Fruit fly (Drosophila melanogaster) whole organism, embryonic: ENCODE data around the gene CG11000.

Experiments
- Adf1 ChIP-seq: fragments of 200-800 bp; sonication (Bioruptor generic); IDR thresholded peaks from 2 replicates; pipeline ENCODE4 v1.3.6; 2022; ENCODE audit warnings: missing biosample characterization, missing genetic modification characterization
- Antp ChIP-seq: fragments of 200-800 bp; sonication (Bioruptor generic); optimal IDR thresholded peaks from 3 replicates; lab custom pipeline; 2016; ENCODE audit warnings: missing biosample characterization, missing genetic modification characterization
- Awh ChIP-seq: fragments of 200-800 bp; sonication (Bioruptor generic); IDR thresholded peaks from 2 replicates; pipeline ENCODE4, ENCODE4 v1.3.6; 2022; ENCODE audit warnings: missing biosample characterization, missing genetic modification characterization
- CG10979 ChIP-seq: fragments of 200-800 bp; sonication (Bioruptor generic); optimal IDR thresholded peaks from 2 replicates; lab custom pipeline; 2018; ENCODE audit warnings: missing biosample characterization, mild to moderate bottlenecking, missing genetic modification characterization, moderate library complexity
- CG12659 ChIP-seq: fragments of 200-800 bp; sonication (Bioruptor generic); optimal IDR thresholded peaks from 3 replicates; lab custom pipeline; 2017; ENCODE audit warnings: mild to moderate bottlenecking, missing biosample characterization, missing genetic modification reagents, missing genetic modification characterization
- CG12769 ChIP-seq: fragments of 200-800 bp; sonication (Bioruptor generic); optimal IDR thresholded peaks from 2 replicates; lab custom pipeline; 2019; ENCODE audit warnings: missing biosample characterization, mild to moderate bottlenecking, missing genetic modification characterization, moderate library complexity
- CG14860 ChIP-seq: fragments of 200-800 bp; sonication (Bioruptor generic); IDR thresholded peaks from 3 replicates; pipeline ENCODE4 v1.3.6; 2022; ENCODE audit warnings: missing biosample characterization, missing genetic modification characterization; ENCODE audit not compliant: partially characterized antibody
- CG14965 ChIP-seq: fragments of 200-800 bp; sonication (Bioruptor generic); optimal IDR thresholded peaks from 2 replicates; lab custom pipeline; 2016; ENCODE audit warnings: missing biosample characterization, missing genetic modification characterization, borderline replicate concordance
- CG16863 ChIP-seq: fragments of 200-800 bp; sonication (Bioruptor generic); optimal IDR thresholded peaks from 3 replicates; lab custom pipeline; 2016; ENCODE audit warnings: missing biosample characterization, missing genetic modification characterization
- CG17186 ChIP-seq: fragments of 200-800 bp; sonication (Bioruptor generic); optimal IDR thresholded peaks from 3 replicates; lab custom pipeline; 2017; ENCODE audit warnings: missing biosample characterization, missing genetic modification reagents, missing genetic modification characterization
- CG17802 ChIP-seq: fragments of 200-800 bp; sonication (Bioruptor generic); optimal IDR thresholded peaks from 2 replicates; lab custom pipeline; 2018; ENCODE audit warnings: missing biosample characterization, mild to moderate bottlenecking, missing genetic modification characterization, moderate library complexity
- CG2120 ChIP-seq: fragments of 200-800 bp; sonication (Bioruptor generic); optimal IDR thresholded peaks from 3 replicates; lab custom pipeline; 2016; ENCODE audit warnings: missing biosample characterization, missing genetic modification characterization
- CG2202 ChIP-seq: fragments of 200-800 bp; sonication (Bioruptor generic); optimal IDR thresholded peaks from 2 replicates; lab custom pipeline; 2018; ENCODE audit warnings: missing biosample characterization, mild to moderate bottlenecking, missing genetic modification characterization
- CG4360 ChIP-seq: fragments of 200-800 bp; sonication (Bioruptor generic); IDR thresholded peaks from 2 replicates; pipeline ENCODE4 v1.3.6; 2022; ENCODE audit warnings: missing biosample characterization, missing genetic modification characterization
- CG4707 ChIP-seq: fragments of 200-800 bp; sonication (Bioruptor generic); optimal IDR thresholded peaks from 2 replicates; lab custom pipeline; 2018; ENCODE audit warnings: missing biosample characterization, mild to moderate bottlenecking, missing genetic modification characterization, moderate library complexity
- CG5953 ChIP-seq: fragments of 200-800 bp; sonication (Bioruptor generic); IDR thresholded peaks from 2 replicates; pipeline ENCODE4 v1.3.6; 2022; ENCODE audit warnings: missing biosample characterization, missing genetic modification characterization
- CG6654 ChIP-seq: fragments of 200-800 bp; sonication (Bioruptor generic); optimal IDR thresholded peaks from 2 replicates; lab custom pipeline; 2017; ENCODE audit warnings: missing biosample characterization, mild to moderate bottlenecking, missing genetic modification characterization
- CG7372 ChIP-seq: fragments of 200-800 bp; sonication (Bioruptor generic); IDR thresholded peaks from 2 replicates; pipeline ENCODE4 v1.3.6; 2022; ENCODE audit warnings: missing biosample characterization, missing genetic modification characterization
- CG7745 ChIP-seq: fragments of 200-800 bp; sonication (Bioruptor generic); optimal IDR thresholded peaks from 2 replicates; lab custom pipeline; 2018; ENCODE audit warnings: missing biosample characterization, mild to moderate bottlenecking, missing genetic modification characterization, moderate library complexity
- CG7786 ChIP-seq: fragments of 200-800 bp; sonication (Bioruptor generic); optimal IDR thresholded peaks from 2 replicates; lab custom pipeline; 2016; ENCODE audit warnings: missing biosample characterization, missing genetic modification characterization
- CG8478 ChIP-seq: fragments of >200 bp; optimal IDR thresholded peaks from 2 replicates; lab custom pipeline; 2018
- CG9876 ChIP-seq: fragments of 200-800 bp; sonication (Bioruptor generic); optimal IDR thresholded peaks from 2 replicates; lab custom pipeline; 2016; ENCODE audit warnings: missing biosample characterization, missing genetic modification characterization
- D ChIP-seq, 2 experiments: fragments of 200-800 bp in 1 of 2; fragments of >200 bp in 1 of 2; sonication (Bioruptor generic) in 1 of 2; optimal IDR thresholded peaks; 2 replicates in 1 of 2; 3 replicates in 1 of 2; lab custom pipeline; 2017; ENCODE audit warnings: mild to moderate bottlenecking in 1 of 2, missing biosample characterization in 1 of 2, missing genetic modification characterization in 1 of 2, missing genetic modification reagents in 1 of 2
- Dad ChIP-seq: fragments of 200-800 bp; sonication (Bioruptor generic); optimal IDR thresholded peaks from 3 replicates; lab custom pipeline; 2016; ENCODE audit warnings: missing biosample characterization, missing genetic modification characterization
- Dek ChIP-seq: fragments of 200-800 bp; sonication (Bioruptor generic); optimal IDR thresholded peaks from 3 replicates; lab custom pipeline; 2019; ENCODE audit warnings: missing biosample characterization, mild to moderate bottlenecking, missing genetic modification characterization, moderate library complexity
- Fer3 ChIP-seq: fragments of 200-800 bp; sonication (Bioruptor generic); optimal IDR thresholded peaks from 2 replicates; lab custom pipeline; 2018; ENCODE audit warnings: missing biosample characterization, mild to moderate bottlenecking, missing genetic modification characterization, moderate library complexity
- Lhr ChIP-seq: fragments of 200-800 bp; sonication (Bioruptor generic); optimal IDR thresholded peaks from 3 replicates; lab custom pipeline; 2017; ENCODE audit warnings: mild to moderate bottlenecking, missing biosample characterization, missing genetic modification reagents, missing genetic modification characterization
- MESR4 ChIP-seq: fragments of 200-800 bp; sonication (Bioruptor generic); optimal IDR thresholded peaks from 2 replicates; lab custom pipeline; 2018; ENCODE audit warnings: missing biosample characterization, mild to moderate bottlenecking, missing genetic modification characterization, moderate library complexity
- MTF-1 ChIP-seq: fragments of 200-800 bp; sonication (Bioruptor generic); optimal IDR thresholded peaks from 2 replicates; lab custom pipeline; 2018; ENCODE audit warnings: missing biosample characterization, mild to moderate bottlenecking, missing genetic modification characterization, borderline replicate concordance
- Mad ChIP-seq: fragments of 200-800 bp; sonication (Bioruptor generic); optimal IDR thresholded peaks from 2 replicates; lab custom pipeline; 2016; ENCODE audit warnings: missing biosample characterization, missing genetic modification characterization
- NK7.1 ChIP-seq: fragments of 200-800 bp; sonication (Bioruptor generic); optimal IDR thresholded peaks from 3 replicates; lab custom pipeline; 2016; ENCODE audit warnings: missing biosample characterization, missing genetic modification characterization
- Opbp ChIP-seq: fragments of 200-800 bp; sonication (Bioruptor generic); IDR thresholded peaks from 3 replicates; pipeline ENCODE4 v1.3.6; 2022; ENCODE audit warnings: missing biosample characterization, missing genetic modification characterization; ENCODE audit not compliant: partially characterized antibody
- Sin3A ChIP-seq: fragments of >200 bp; optimal IDR thresholded peaks from 2 replicates; lab custom pipeline; 2018
- TFAM ChIP-seq: fragments of 200-800 bp; sonication (Bioruptor generic); optimal IDR thresholded peaks from 2 replicates; lab custom pipeline; 2017; ENCODE audit warnings: missing biosample characterization, missing genetic modification characterization, inconsistent platforms
- Trl ChIP-seq, 3 experiments: fragments of >200 bp in 2 of 3; fragments of 200-800 bp in 1 of 3; sonication (Bioruptor generic) in 1 of 3; optimal IDR thresholded peaks; 2 replicates in 1 of 3; 3 replicates in 2 of 3; lab custom pipeline; 2016 to 2017; ENCODE audit warnings: missing biosample characterization in 1 of 3, missing genetic modification characterization in 1 of 3
- ase ChIP-seq: fragments of 200-800 bp; sonication (Bioruptor generic); IDR thresholded peaks from 3 replicates; pipeline ENCODE4 v1.3.6; 2022; ENCODE audit warnings: missing biosample characterization, missing genetic modification characterization
- bigmax ChIP-seq: fragments of 200-800 bp; sonication (Bioruptor generic); optimal IDR thresholded peaks from 2 replicates; lab custom pipeline; 2018; ENCODE audit warnings: missing biosample characterization, mild to moderate bottlenecking, missing genetic modification characterization
- cad ChIP-seq: fragments of >200 bp; optimal IDR thresholded peaks from 2 replicates; lab custom pipeline; 2017; ENCODE audit warnings: missing biosample characterization, missing genetic modification characterization
- crc ChIP-seq: fragments of 200-800 bp; sonication (Bioruptor generic); optimal IDR thresholded peaks from 2 replicates; lab custom pipeline; 2016; ENCODE audit warnings: missing biosample characterization, missing genetic modification characterization
- eve ChIP-seq, 2 experiments: fragments of >200 bp; optimal IDR thresholded peaks; 2 replicates each; lab custom pipeline; 2017; ENCODE audit warnings: missing biosample characterization in 2 of 2, missing genetic modification characterization in 2 of 2
- hkb ChIP-seq, 2 experiments: fragments of 200-800 bp in 1 of 2; fragments of >200 bp in 1 of 2; sonication (Bioruptor generic) in 1 of 2; IDR thresholded peaks in 1 of 2; optimal IDR thresholded peaks in 1 of 2; 2 replicates each; pipeline versions ENCODE4 v1.3.6 to Lab custom; 2017 to 2022; ENCODE audit warnings: missing biosample characterization in 1 of 2, missing genetic modification characterization in 1 of 2
- odd ChIP-seq: fragments of 200-800 bp; sonication (Bioruptor generic); optimal IDR thresholded peaks from 2 replicates; lab custom pipeline; 2017; ENCODE audit warnings: missing biosample characterization, mild to moderate bottlenecking, missing genetic modification characterization
- org-1 ChIP-seq: fragments of 200-800 bp; sonication (Bioruptor generic); optimal IDR thresholded peaks from 2 replicates; lab custom pipeline; 2017; ENCODE audit warnings: missing biosample characterization, missing genetic modification characterization
- sens ChIP-seq: fragments of 200-800 bp; sonication (Bioruptor generic); peaks from one replicate; lab custom pipeline; 2016; ENCODE audit warnings: missing biosample characterization, missing genetic modification characterization
- sim ChIP-seq: fragments of 200-800 bp; sonication (Bioruptor generic); IDR thresholded peaks from 2 replicates; pipeline ENCODE4 v1.3.6; 2022; ENCODE audit warnings: missing biosample characterization, missing genetic modification characterization
- sna ChIP-seq: fragments of 200-800 bp; sonication (Bioruptor generic); IDR thresholded peaks from 2 replicates; pipeline ENCODE4 v1.3.6; 2022; ENCODE audit warnings: missing biosample characterization, missing genetic modification characterization; ENCODE audit not compliant: partially characterized antibody
- tio ChIP-seq: fragments of 200-800 bp; sonication (Bioruptor generic); optimal IDR thresholded peaks from 2 replicates; lab custom pipeline; 2017; ENCODE audit warnings: missing biosample characterization, missing genetic modification characterization, inconsistent platforms
- usp ChIP-seq: fragments of >200 bp; optimal IDR thresholded peaks from 2 replicates; lab custom pipeline; 2017; ENCODE audit warnings: missing biosample characterization, missing genetic modification characterization
- vvl ChIP-seq: fragments of 200-800 bp; sonication (Bioruptor generic); IDR thresholded peaks from 2 replicates; pipeline ENCODE4 v1.3.6; 2022; ENCODE audit warnings: missing biosample characterization, missing genetic modification characterization
- wor ChIP-seq: fragments of 200-800 bp; sonication (Bioruptor generic); IDR thresholded peaks from 2 replicates; pipeline ENCODE4 v1.3.6; 2022; ENCODE audit warnings: missing biosample characterization, missing genetic modification characterization
- zfh2 ChIP-seq: fragments of 200-800 bp; sonication (Bioruptor generic); optimal IDR thresholded peaks from 2 replicates; lab custom pipeline; 2016; ENCODE audit warnings: missing biosample characterization, missing genetic modification characterization

Gene CG11000

dm6 chr3R:5758624-5759209 lies 43.4 kb upstream of the CG11000 start, which contains the start of gene Sec8 (continued):
- TF ChIP-seq CG17186 (GFP tag; lab: Kevin White, UChicago) (peak; percentile 33), CG5953 (GFP tag; lab: Robert Waterston, UW) (no peak), bigmax (GFP tag; lab: Kevin White, UChicago) (no peak), CG14965 (no peak), Lhr (GFP tag; lab: Kevin White, UChicago) (peak; percentile 77), cad (GFP tag; lab: Kevin White, UChicago) (no peak), ase (GFP tag; lab: Robert Waterston, UW) (no peak), odd (GFP tag; lab: Kevin White, UChicago) (no peak), CG2120 (GFP tag; lab: Kevin White, UChicago) (peak; percentile 68), tio (GFP tag; lab: Kevin White, UChicago) (no peak), org-1 (no peak), vvl (GFP tag; lab: Robert Waterston, UW) (peak; percentile 51), Dek (peak; percentile 19), wor (no peak), CG8478 (lab: Kevin White, UChicago) (no peak), sim (GFP tag; lab: Robert Waterston, UW) (no peak), Opbp (GFP tag; lab: Robert Waterston, UW) (peak; percentile 90), CG9876 (peak; percentile 7), zfh2 (GFP tag; lab: Kevin White, UChicago) (peak; percentile 68), CG7372 (GFP tag; lab: Robert Waterston, UW) (no peak), MTF-1 (GFP tag; lab: Kevin White, UChicago) (no peak), CG10979 (tag; lab: Kevin White, UChicago) (peak; percentile 19), eve (GFP tag; optimal IDR thresholded peaks at IDR 0.05; lab: Kevin White, UChicago) (no peak), sens (GFP tag; lab: Kevin White, UChicago) (peak; percentile 75), CG12769 (tag; lab: Kevin White, UChicago) (no peak), Awh (GFP tag; lab: Robert Waterston, UW) (0 out of 2 replicates have a peak, but pooled peaks have one; percentile 24), usp (GFP tag; lab: Kevin White, UChicago) (no peak), hkb (optimal IDR thresholded peaks at IDR 0.05; lab: Kevin White, UChicago) (no peak), hkb (GFP tag; IDR thresholded peaks at IDR 0.05; lab: Robert Waterston, UW) (no peak), MESR4 (peak; percentile 92), CG4707 (no peak), CG17802 (tag; lab: Kevin White, UChicago) (no peak), TFAM (GFP tag; lab: Kevin White, UChicago) (no peak), Dad (GFP tag; lab: Kevin White, UChicago) (peak; percentile 57), D (optimal IDR thresholded peaks at IDR 0.05; lab: Kevin White, UChicago) (no peak), D (GFP tag; optimal IDR thresholded peaks at IDR 0.05; lab: Kevin White, UChicago) (no peak), CG14860 (GFP tag; lab: Robert Waterston, UW) (peak; percentile 65), Trl (optimal IDR thresholded peaks at IDR 0.05; lab: Kevin White, UChicago) (no peak), Trl (GFP tag; optimal IDR thresholded peaks at IDR 0.05; lab: Kevin White, UChicago) (peak; percentile 23), Sin3A (lab: Kevin White, UChicago) (peak; percentile 56), Fer3 (tag; lab: Kevin White, UChicago) (peak; percentile 22), CG4360 (0 out of 2 replicates have a peak, but pooled peaks have one; percentile 5)

- TF ChIP-seq CG7786 (GFP tag; lab: Kevin White, UChicago) (no peak), sna (GFP tag; lab: Robert Waterston, UW) (no peak), CG12659 (GFP tag; lab: Kevin White, UChicago) (no peak), CG16863 (no peak), CG2202 (tag; lab: Kevin White, UChicago) (peak; percentile 37), Mad (GFP tag; lab: Kevin White, UChicago) (no peak), crc (GFP tag; lab: Kevin White, UChicago) (no peak), CG6654 (no peak), Antp (GFP tag; lab: Kevin White, UChicago) (no peak), Adf1 (GFP tag; lab: Robert Waterston, UW) (no peak), CG7745 (tag; lab: Kevin White, UChicago) (no peak), MTF-1 (GFP tag; lab: Kevin White, UChicago) (peak; percentile 3), NK7.1 (GFP tag; lab: Kevin White, UChicago) (no peak)
Observed at dm6 chr3R:5760980-5761379, 41.1 kb upstream of the CG11000 start.
